Worm (Caenorhabditis elegans) whole organism, L4/young adult: ENCODE measurements around the gene bris-1.

ENCODE experiments used
- W03F9.2 ChIP-seq: fragments of 150-350 bp; optimal IDR thresholded peaks from 2 replicates; lab custom pipeline; 2014; ENCODE audit warnings: missing biosample characterization, missing genetic modification characterization
- dao-5 ChIP-seq: sonication (generic microtip); optimal IDR thresholded peaks from 2 replicates; lab custom pipeline; 2016; ENCODE audit warnings: missing genotype, missing genetic modification characterization, moderate library complexity, missing compliant biosample characterization
- him-1 ChIP-seq: sonication (generic microtip); optimal IDR thresholded peaks from 2 replicates; lab custom pipeline; 2016; ENCODE audit warnings: missing genotype, missing genetic modification reagents, missing genetic modification characterization, missing compliant biosample characterization

- TF ChIP-seq him-1 (tag; lab: Kevin White, UChicago): no peak
- no peak for TF ChIP-seq W03F9.2 (tag; lab: Kevin White, UChicago)
- TF ChIP-seq dao-5: no peak
These were observed 34.4 kb upstream of the bris-1 start for ce11 chrIV:3853557-3853956.
